Fruit fly (Drosophila melanogaster) whole organism, wandering third instar larva: ENCODE measurements around the gene MED1.
A peak's percentile ranks its signal among the peaks of the same experiment; 100 is the strongest.

ENCODE experiments used
- Abd-B ChIP-seq: fragments of >200 bp; optimal IDR thresholded peaks from 2 replicates; lab custom pipeline; 2017; ENCODE audit warnings: missing biosample characterization, missing genetic modification characterization
- CG32264 ChIP-seq: fragments of 200-800 bp; sonication (Bioruptor generic); optimal IDR thresholded peaks from 2 replicates; lab custom pipeline; 2016; ENCODE audit warnings: missing biosample characterization, missing genetic modification characterization
- CG9705 ChIP-seq: fragments of 200-800 bp; sonication (Bioruptor generic); optimal IDR thresholded peaks from 2 replicates; lab custom pipeline; 2018; ENCODE audit warnings: missing biosample characterization, mild to moderate bottlenecking, missing genetic modification characterization
- CrebA ChIP-seq: fragments of 200-800 bp; sonication (Bioruptor generic); optimal IDR thresholded peaks from 2 replicates; lab custom pipeline; 2016; ENCODE audit warnings: missing biosample characterization, mild to moderate bottlenecking, missing genetic modification characterization, borderline replicate concordance
- Dif ChIP-seq: fragments of 200-275, 200-300 bp; sonication (Bioruptor generic); optimal IDR thresholded peaks from 2 replicates; lab custom pipeline; 2018; ENCODE audit warnings: missing biosample characterization, missing genetic modification characterization; ENCODE audit not compliant: partially characterized antibody
- GATAd ChIP-seq: sonication (Bioruptor generic); optimal IDR thresholded peaks from 2 replicates; lab custom pipeline; 2016; ENCODE audit warnings: missing biosample characterization, missing genetic modification characterization
- HLH106 ChIP-seq: fragments of 200-800 bp; optimal IDR thresholded peaks from 3 replicates; lab custom pipeline; 2019; ENCODE audit warnings: missing biosample characterization, mild to moderate bottlenecking, missing genetic modification characterization, moderate library complexity
- Hnf4 ChIP-seq: fragments of 200-800 bp; sonication (Bioruptor generic); optimal IDR thresholded peaks from 2 replicates; lab custom pipeline; 2016; ENCODE audit warnings: missing biosample characterization, mild to moderate bottlenecking, missing genetic modification characterization
- Hr78 ChIP-seq: fragments of >200 bp; optimal IDR thresholded peaks from 2 replicates; lab custom pipeline; 2017; ENCODE audit warnings: missing biosample characterization, missing genetic modification characterization
- Hr83 ChIP-seq: fragments of 200-300 bp; sonication (Bioruptor generic); optimal IDR thresholded peaks from 2 replicates; lab custom pipeline; 2016; ENCODE audit warnings: missing biosample characterization, mild to moderate bottlenecking, missing genetic modification characterization, moderate library complexity; ENCODE audit not compliant: poor library complexity, severe bottlenecking
- Jra ChIP-seq: sonication (Bioruptor generic); optimal IDR thresholded peaks from 2 replicates; lab custom pipeline; 2016; ENCODE audit warnings: missing biosample characterization, missing genetic modification characterization
- Mio ChIP-seq: sonication (Bioruptor generic); optimal IDR thresholded peaks from 2 replicates; lab custom pipeline; 2016; ENCODE audit warnings: missing biosample characterization, missing genetic modification characterization
- Myc ChIP-seq: fragments of >200 bp; optimal IDR thresholded peaks from 2 replicates; lab custom pipeline; 2017
- N ChIP-seq: fragments of >200 bp; optimal IDR thresholded peaks from 2 replicates; lab custom pipeline; 2018; ENCODE audit warnings: missing biosample characterization, missing external identifiers, missing genetic modification characterization
- OdsH ChIP-seq: fragments of 200-800 bp; sonication (Bioruptor generic); optimal IDR thresholded peaks from 2 replicates; lab custom pipeline; 2016; ENCODE audit warnings: missing biosample characterization, mild to moderate bottlenecking, missing genetic modification characterization
- Rel ChIP-seq, 2 experiments: fragments of 200-800 bp; sonication (Bioruptor generic) in 1 of 2; optimal IDR thresholded peaks; 2 replicates in 1 of 2; 3 replicates in 1 of 2; lab custom pipeline; 2016 to 2019; ENCODE audit warnings: mild to moderate bottlenecking in 2 of 2, missing biosample characterization in 2 of 2, missing genetic modification characterization in 2 of 2, moderate library complexity in 1 of 2
- Sp1 ChIP-seq: fragments of 200-800 bp; sonication (Bioruptor generic); optimal IDR thresholded peaks from 3 replicates; lab custom pipeline; 2019; ENCODE audit warnings: missing biosample characterization, mild to moderate bottlenecking, missing genetic modification characterization, moderate library complexity
- Vsx2 ChIP-seq: fragments of 200-300, 225-300 bp; sonication (Bioruptor generic); optimal IDR thresholded peaks from 2 replicates; lab custom pipeline; 2018; ENCODE audit warnings: missing biosample characterization, missing genetic modification characterization; ENCODE audit not compliant: partially characterized antibody
- br ChIP-seq: fragments of 200-800 bp; sonication (Bioruptor generic); optimal IDR thresholded peaks from 2 replicates; lab custom pipeline; 2016; ENCODE audit warnings: missing biosample characterization, missing genetic modification characterization
- brk ChIP-seq: fragments of 200-800 bp; sonication (Bioruptor generic); optimal IDR thresholded peaks from 2 replicates; lab custom pipeline; 2016; ENCODE audit warnings: missing biosample characterization, mild to moderate bottlenecking, missing genetic modification characterization
- dl ChIP-seq, 2 experiments: fragments of 175-275, 200-275 bp in 1 of 2; fragments of 200-275 bp in 1 of 2; sonication (Bioruptor generic); optimal IDR thresholded peaks; lab custom pipeline; 2018; ENCODE audit warnings: mild to moderate bottlenecking in 2 of 2, missing biosample characterization in 2 of 2, missing genetic modification characterization in 2 of 2, moderate library complexity in 2 of 2; ENCODE audit not compliant: partially characterized antibody in 2 of 2, insufficient read depth in 1 of 2
- dmrt93B ChIP-seq: fragments of 200-800 bp; sonication (Bioruptor generic); optimal IDR thresholded peaks from 2 replicates; lab custom pipeline; 2018; ENCODE audit warnings: missing biosample characterization, mild to moderate bottlenecking, missing genetic modification characterization
- dsf ChIP-seq: sonication (Bioruptor generic); optimal IDR thresholded peaks from 2 replicates; lab custom pipeline; 2016; ENCODE audit warnings: missing biosample characterization, missing genetic modification characterization, borderline replicate concordance
- ey ChIP-seq: fragments of 200-800 bp; sonication (Bioruptor generic); optimal IDR thresholded peaks from 2 replicates; lab custom pipeline; 2016; ENCODE audit warnings: missing biosample characterization, missing genetic modification characterization
- foxo ChIP-seq, 2 experiments: fragments of 200-800 bp; sonication (Bioruptor generic); optimal IDR thresholded peaks; 2 replicates in 1 of 2; 3 replicates in 1 of 2; lab custom pipeline; 2016 to 2017; ENCODE audit warnings: missing biosample characterization in 2 of 2, missing genetic modification characterization in 2 of 2
- fru ChIP-seq: fragments of 200-800 bp; sonication (Bioruptor generic); optimal IDR thresholded peaks from 3 replicates; lab custom pipeline; 2016; ENCODE audit warnings: missing biosample characterization, mild to moderate bottlenecking, missing genetic modification characterization
- h ChIP-seq: fragments of 200-800 bp; sonication (Bioruptor generic); optimal IDR thresholded peaks from 3 replicates; lab custom pipeline; 2016; ENCODE audit warnings: missing biosample characterization, mild to moderate bottlenecking, missing genetic modification characterization
- jim ChIP-seq: fragments of 175-275, 200-325 bp; sonication (Bioruptor generic); optimal IDR thresholded peaks from 2 replicates; lab custom pipeline; 2016; ENCODE audit warnings: missing biosample characterization, mild to moderate bottlenecking, missing genetic modification characterization
- lola ChIP-seq: fragments of >200 bp; optimal IDR thresholded peaks from 2 replicates; lab custom pipeline; 2017; ENCODE audit warnings: missing biosample characterization, missing genetic modification characterization
- pan ChIP-seq: fragments of >200 bp; optimal IDR thresholded peaks from 2 replicates; lab custom pipeline; 2017
- psq ChIP-seq: fragments of 200-800 bp; sonication (Bioruptor generic); optimal IDR thresholded peaks from 3 replicates; lab custom pipeline; 2017; ENCODE audit warnings: missing biosample characterization, mild to moderate bottlenecking, missing genetic modification characterization, moderate library complexity
- rgr ChIP-seq: fragments of 200-800 bp; sonication (Bioruptor generic); optimal IDR thresholded peaks from 3 replicates; lab custom pipeline; 2016; ENCODE audit warnings: missing biosample characterization, mild to moderate bottlenecking, missing genetic modification characterization
- sage ChIP-seq: fragments of 200-800 bp; sonication (Bioruptor generic); optimal IDR thresholded peaks from 2 replicates; lab custom pipeline; 2016; ENCODE audit warnings: missing biosample characterization, mild to moderate bottlenecking, missing genetic modification characterization
- sv ChIP-seq: fragments of 200-800 bp; sonication (Bioruptor generic); optimal IDR thresholded peaks from 3 replicates; lab custom pipeline; 2016; ENCODE audit warnings: missing biosample characterization, missing genetic modification characterization
- tai ChIP-seq: sonication (Bioruptor generic); optimal IDR thresholded peaks from 2 replicates; lab custom pipeline; 2016; ENCODE audit warnings: missing biosample characterization, missing genetic modification characterization
- usp ChIP-seq: fragments of >200 bp; optimal IDR thresholded peaks from 2 replicates; lab custom pipeline; 2017; ENCODE audit warnings: missing biosample characterization, missing genetic modification characterization
- woc ChIP-seq: sonication (Bioruptor generic); optimal IDR thresholded peaks from 2 replicates; lab custom pipeline; 2016; ENCODE audit warnings: missing biosample characterization, mild to moderate bottlenecking, missing genetic modification characterization

MED1 gene

DNA sequence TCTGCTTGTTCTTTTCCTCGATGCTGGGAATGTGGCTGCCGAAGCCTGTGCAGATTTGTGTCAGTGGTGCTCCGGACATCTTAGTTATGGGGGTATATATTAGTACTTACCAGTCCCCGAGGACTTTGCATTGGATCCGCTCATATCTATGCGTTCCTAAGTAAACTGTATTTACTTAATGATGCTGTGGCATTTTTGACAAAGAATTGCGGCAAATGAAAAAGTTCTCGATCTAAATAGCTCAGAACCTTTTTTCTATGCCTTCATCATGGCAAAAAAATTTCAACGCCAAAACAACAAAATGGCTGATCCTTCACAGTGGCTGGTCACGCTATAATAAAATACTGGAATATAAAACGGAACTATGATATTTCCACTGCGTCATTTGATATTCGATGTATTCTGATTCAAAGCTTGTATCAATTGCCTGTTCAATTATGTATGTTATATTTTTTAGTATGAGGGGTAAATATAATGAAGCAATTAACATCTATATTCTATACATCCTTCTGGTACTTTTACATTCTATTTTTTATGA is at the start of gene MED1:
Gene MED1, minus strand, starts transcription at position 295 of the 538 bp plus-strand sequence.
- TF ChIP-seq Rel (GFP tag; optimal IDR thresholded peaks at IDR 0.05; lab: Kevin White, UChicago) (no peak), Rel (tag; optimal IDR thresholded peaks at IDR 0.05; lab: Kevin White, UChicago) (no peak), dmrt93B (GFP tag; lab: Kevin White, UChicago) (no peak), usp (GFP tag; lab: Kevin White, UChicago) (no peak), br (GFP tag; lab: Kevin White, UChicago) (no peak), Sp1 (GFP tag; lab: Kevin White, UChicago) (no peak), pan (lab: Kevin White, UChicago) (no peak), CrebA (GFP tag; lab: Kevin White, UChicago) (no peak), woc (GFP tag; lab: Kevin White, UChicago) (peak; percentile 30), OdsH (GFP tag; lab: Kevin White, UChicago) (no peak), rgr (GFP tag; lab: Kevin White, UChicago) (no peak), HLH106 (peak; percentile 23), Hr83 (GFP tag; lab: Kevin White, UChicago) (no peak), N (GFP tag; lab: Kevin White, UChicago) (peak; percentile 57), Myc (lab: Kevin White, UChicago) (no peak), CG32264 (GFP tag; lab: Kevin White, UChicago) (no peak), Hr78 (GFP tag; lab: Kevin White, UChicago) (no peak), tai (no peak), Jra (GFP tag; lab: Kevin White, UChicago) (no peak), lola (peak; percentile 55), Mio (no peak), Dif (GFP tag; lab: Kevin White, UChicago) (no peak), Hnf4 (no peak), foxo (GFP tag; optimal IDR thresholded peaks at IDR 0.05; lab: Kevin White, UChicago) (no peak), dsf (no peak), ey (GFP tag; lab: Kevin White, UChicago) (no peak), fru (GFP tag; lab: Kevin White, UChicago) (no peak), jim (GFP tag; lab: Kevin White, UChicago) (no peak), Abd-B (GFP tag; lab: Kevin White, UChicago) (no peak), dl (GFP tag; optimal IDR thresholded peaks at IDR 0.05; lab: Kevin White, UChicago; ENCODE audit: insufficient read depth in 1 of 2, partially characterized antibody in 2 of 2) (no peak), Vsx2 (GFP tag; lab: Kevin White, UChicago) (no peak), brk (GFP tag; lab: Kevin White, UChicago) (no peak), GATAd (GFP tag; lab: Kevin White, UChicago) (no peak), sage (no peak)

DNA sequence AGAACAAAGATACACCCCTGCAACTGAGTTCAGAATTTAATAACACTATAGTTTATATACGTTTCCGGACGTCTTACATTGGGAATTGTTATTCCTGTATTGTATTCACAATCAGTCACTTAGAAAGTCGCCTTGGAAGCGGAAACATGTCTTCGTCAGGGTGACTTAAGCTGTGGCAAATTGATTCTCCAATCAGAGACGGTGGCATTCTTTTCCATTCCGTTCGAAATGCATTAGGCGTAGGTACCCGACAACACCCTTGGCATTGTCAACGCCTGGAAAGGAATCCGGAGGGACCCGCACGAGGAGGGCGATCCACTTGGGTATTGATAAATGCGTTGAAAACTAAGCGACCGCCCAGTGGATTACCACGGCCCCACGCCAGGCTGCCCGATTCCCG is 49.7 kb upstream of the MED1 start, which contains the start of gene Sfp78E:
Gene Sfp78E, minus strand, starts transcription at position 101 of the 400 bp plus-strand sequence.
- TF ChIP-seq ey (GFP tag; lab: Kevin White, UChicago), result no peak
- no peak for TF ChIP-seq Abd-B (GFP tag; lab: Kevin White, UChicago)
- no peak for TF ChIP-seq usp (GFP tag; lab: Kevin White, UChicago)
- no peak for TF ChIP-seq Vsx2 (GFP tag; lab: Kevin White, UChicago)
- no peak for TF ChIP-seq foxo (GFP tag; optimal IDR thresholded peaks at IDR 0.05; lab: Kevin White, UChicago)
- no peak for TF ChIP-seq psq (GFP tag; lab: Kevin White, UChicago)
- no peak for TF ChIP-seq lola
- TF ChIP-seq Sp1 (GFP tag; lab: Kevin White, UChicago), result no peak
- no peak for TF ChIP-seq CG9705 (GFP tag; lab: Kevin White, UChicago)

DNA sequence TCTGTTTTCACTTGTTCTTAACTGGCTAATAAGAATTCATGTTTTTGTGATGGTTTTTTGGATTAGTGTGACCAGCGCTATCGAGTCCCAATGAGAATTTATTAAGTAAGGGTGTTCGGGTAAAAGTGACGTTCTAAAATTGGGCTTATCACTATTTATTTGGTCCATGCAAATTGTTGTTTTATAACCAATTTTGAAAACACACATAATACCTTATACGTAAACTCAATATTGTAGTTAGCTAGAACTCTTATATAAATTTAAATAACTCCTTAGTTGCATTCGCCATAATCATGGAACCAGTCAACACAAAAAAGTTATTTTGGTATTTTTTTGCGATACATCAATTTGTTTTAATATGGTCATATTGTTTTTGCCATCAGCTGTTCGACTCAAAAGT is 45.4 kb upstream of the MED1 start, which contains the start of the genes Als2 and CG11248:
Gene Als2, minus strand, starts transcription at position 69 of the 400 bp plus-strand sequence.
Gene CG11248, plus strand, starts transcription at position 364 of the 400 bp plus-strand sequence.
- TF ChIP-seq sv (GFP tag; lab: Kevin White, UChicago), result peak; percentile 61
- TF ChIP-seq Hnf4, result no peak
- TF ChIP-seq lola, result no peak
- TF ChIP-seq tai, result no peak
- TF ChIP-seq dmrt93B (GFP tag; lab: Kevin White, UChicago), result peak; percentile 57
- TF ChIP-seq fru (GFP tag; lab: Kevin White, UChicago), result peak; percentile 73
- TF ChIP-seq Rel (GFP tag; optimal IDR thresholded peaks at IDR 0.05; lab: Kevin White, UChicago), result no peak
- no peak for TF ChIP-seq Rel (tag; optimal IDR thresholded peaks at IDR 0.05; lab: Kevin White, UChicago)
- no peak for TF ChIP-seq CG32264 (GFP tag; lab: Kevin White, UChicago)
- no peak for TF ChIP-seq N (GFP tag; lab: Kevin White, UChicago)
- peak; percentile 82 for TF ChIP-seq HLH106
- TF ChIP-seq h (GFP tag; lab: Kevin White, UChicago), result no peak
- TF ChIP-seq Hr83 (GFP tag; lab: Kevin White, UChicago), result no peak
- TF ChIP-seq GATAd (GFP tag; lab: Kevin White, UChicago), result peak; percentile 35
- TF ChIP-seq ey (GFP tag; lab: Kevin White, UChicago), result peak; percentile 70
- TF ChIP-seq pan (lab: Kevin White, UChicago), result no peak
- TF ChIP-seq br (GFP tag; lab: Kevin White, UChicago), result peak; percentile 51
- no peak for TF ChIP-seq usp (GFP tag; lab: Kevin White, UChicago)
- TF ChIP-seq woc (GFP tag; lab: Kevin White, UChicago), result peak; percentile 70
- TF ChIP-seq foxo (GFP tag; optimal IDR thresholded peaks at IDR 0.05; lab: Kevin White, UChicago), result peak in 1 of 2 experiments; percentile 74
- no peak for TF ChIP-seq Sp1 (GFP tag; lab: Kevin White, UChicago)
- no peak for TF ChIP-seq sage
- TF ChIP-seq psq (GFP tag; lab: Kevin White, UChicago), result no peak
- TF ChIP-seq CG9705 (GFP tag; lab: Kevin White, UChicago), result no peak
- TF ChIP-seq jim (GFP tag; lab: Kevin White, UChicago), result no peak
- TF ChIP-seq dl (GFP tag; optimal IDR thresholded peaks at IDR 0.05; lab: Kevin White, UChicago; ENCODE audit: insufficient read depth in 1 of 2, partially characterized antibody in 2 of 2), result no peak
- TF ChIP-seq OdsH (GFP tag; lab: Kevin White, UChicago), result no peak
